Worm (Caenorhabditis elegans) whole organism, mixed stage, embryonic: ENCODE results near the gene nspc-16.
A peak's percentile ranks its signal among the peaks of the same experiment; 100 is the strongest.
"Not testable (repeated sequence)": the region's sequence is repeated elsewhere in the genome, so short reads cannot be mapped to it uniquely, and the experiment has no call there.

ENCODE experiments used
- M03D4.4 ChIP-seq: sonication (generic microtip); optimal IDR thresholded peaks from 2 replicates; lab custom pipeline; 2017; ENCODE audit warnings: mild to moderate bottlenecking, missing genetic modification characterization, missing compliant biosample characterization
- bed-3 ChIP-seq: fragments of 200-800 bp; sonication (Bioruptor generic); optimal IDR thresholded peaks from 3 replicates; lab custom pipeline; 2018; ENCODE audit warnings: mild to moderate bottlenecking, missing genetic modification characterization, moderate library complexity, missing compliant biosample characterization
- blmp-1 ChIP-seq: fragments of 150-350 bp; optimal IDR thresholded peaks from 2 replicates; lab custom pipeline; 2014; ENCODE audit warnings: missing biosample characterization, missing genetic modification characterization
- ceh-39 ChIP-seq: fragments of 150-350 bp; optimal IDR thresholded peaks from 2 replicates; lab custom pipeline; 2014; ENCODE audit warnings: missing biosample characterization, missing genetic modification characterization
- ceh-43 ChIP-seq: fragments of 200-800 bp; sonication (Bioruptor generic); optimal IDR thresholded peaks from 2 replicates; lab custom pipeline; 2018; ENCODE audit warnings: mild to moderate bottlenecking, missing genetic modification characterization, moderate library complexity, missing compliant biosample characterization
- ceh-83 ChIP-seq: fragments of 200-800 bp; sonication (Bioruptor generic); optimal IDR thresholded peaks from 2 replicates; lab custom pipeline; 2018; ENCODE audit warnings: mild to moderate bottlenecking, missing genetic modification characterization, missing compliant biosample characterization
- ces-1 ChIP-seq: fragments of 150-350 bp; optimal IDR thresholded peaks from 2 replicates; lab custom pipeline; 2014; ENCODE audit warnings: missing biosample characterization, missing genetic modification reagents, missing genetic modification characterization
- cnd-1 ChIP-seq: fragments of 200-800 bp; sonication (Bioruptor generic); optimal IDR thresholded peaks from 2 replicates; lab custom pipeline; 2018; ENCODE audit warnings: mild to moderate bottlenecking, missing genetic modification characterization, missing compliant biosample characterization
- drap-1 ChIP-seq: fragments of 200-800 bp; sonication (Bioruptor generic); optimal IDR thresholded peaks from 3 replicates; lab custom pipeline; 2018; ENCODE audit warnings: mild to moderate bottlenecking, missing genetic modification characterization, missing compliant biosample characterization
- elt-1 ChIP-seq: sonication (generic microtip); optimal IDR thresholded peaks from 2 replicates; lab custom pipeline; 2017; ENCODE audit warnings: missing genetic modification characterization, mild to moderate bottlenecking, missing compliant biosample characterization, antibody characterized with exemption, moderate library complexity, borderline replicate concordance; ENCODE audit not compliant: insufficient read depth
- elt-3 ChIP-seq: fragments of 150-350 bp; optimal IDR thresholded peaks from 2 replicates; lab custom pipeline; 2014; ENCODE audit warnings: missing biosample characterization, missing genetic modification characterization
- hlh-1 ChIP-seq: fragments of 150-350 bp; optimal IDR thresholded peaks from 2 replicates; lab custom pipeline; 2014; ENCODE audit warnings: missing biosample characterization, missing genetic modification reagents, missing genetic modification characterization
- lin-13 ChIP-seq: fragments of 150-350 bp; optimal IDR thresholded peaks from 2 replicates; lab custom pipeline; 2014; ENCODE audit warnings: missing biosample characterization, missing genetic modification characterization
- lin-32 ChIP-seq: fragments of 200-800 bp; sonication (Bioruptor generic); optimal IDR thresholded peaks from 2 replicates; lab custom pipeline; 2018; ENCODE audit warnings: mild to moderate bottlenecking, missing genetic modification characterization, missing compliant biosample characterization
- lsy-2 ChIP-seq: fragments of 150-350 bp; optimal IDR thresholded peaks from 2 replicates; lab custom pipeline; 2014; ENCODE audit warnings: missing biosample characterization, missing genetic modification characterization
- mab-5 ChIP-seq: fragments of 150-350 bp; optimal IDR thresholded peaks from 2 replicates; lab custom pipeline; 2014; ENCODE audit warnings: missing biosample characterization, missing genetic modification characterization
- mep-1 ChIP-seq: fragments of 150-350 bp; optimal IDR thresholded peaks from 2 replicates; lab custom pipeline; 2017; ENCODE audit warnings: missing biosample characterization, missing genetic modification reagents, missing genetic modification characterization, inconsistent platforms
- mls-2 ChIP-seq: sonication (generic microtip); optimal IDR thresholded peaks from 2 replicates; lab custom pipeline; 2016; ENCODE audit warnings: mild to moderate bottlenecking, missing genetic modification characterization, moderate library complexity, missing compliant biosample characterization
- nhr-12 ChIP-seq: fragments of 150-350 bp; optimal IDR thresholded peaks from 2 replicates; lab custom pipeline; 2014; ENCODE audit warnings: missing biosample characterization, missing genetic modification characterization
- nhr-2 ChIP-seq: fragments of 150-350 bp; optimal IDR thresholded peaks from 2 replicates; lab custom pipeline; 2014; ENCODE audit warnings: missing biosample characterization, missing genetic modification characterization
- nhr-237 ChIP-seq: fragments of 150-350 bp; optimal IDR thresholded peaks from 2 replicates; lab custom pipeline; 2014; ENCODE audit warnings: missing biosample characterization, missing genetic modification characterization
- nhr-76 ChIP-seq: sonication (generic microtip); optimal IDR thresholded peaks from 2 replicates; lab custom pipeline; 2017; ENCODE audit warnings: missing biosample characterization, missing genetic modification characterization
- pha-4 ChIP-seq: fragments of 150-350 bp; optimal IDR thresholded peaks from 2 replicates; lab custom pipeline; 2018; ENCODE audit warnings: missing biosample characterization, missing genetic modification reagents, missing genetic modification characterization
- sem-2 ChIP-seq: fragments of 200-800 bp; sonication (Bioruptor generic); optimal IDR thresholded peaks from 2 replicates; lab custom pipeline; 2018; ENCODE audit warnings: mild to moderate bottlenecking, missing genetic modification characterization, missing compliant biosample characterization
- snpc-4 ChIP-seq: fragments of 150-350 bp; optimal IDR thresholded peaks from 2 replicates; lab custom pipeline; 2014; ENCODE audit warnings: missing biosample characterization, missing genetic modification characterization
- sptf-1 ChIP-seq: sonication (generic microtip); optimal IDR thresholded peaks from 2 replicates; lab custom pipeline; 2017; ENCODE audit warnings: mild to moderate bottlenecking, missing genetic modification characterization, moderate library complexity, missing compliant biosample characterization
- tbx-8 ChIP-seq: fragments of 200-800 bp; sonication (Bioruptor generic); optimal IDR thresholded peaks from 2 replicates; lab custom pipeline; 2018; ENCODE audit warnings: mild to moderate bottlenecking, missing genetic modification characterization, moderate library complexity, missing compliant biosample characterization
- unc-120 ChIP-seq: sonication (generic microtip); optimal IDR thresholded peaks from 2 replicates; lab custom pipeline; 2017; ENCODE audit warnings: missing genetic modification characterization, missing compliant biosample characterization; ENCODE audit not compliant: poor library complexity, severe bottlenecking
- unc-39 ChIP-seq: fragments of 150-350 bp; optimal IDR thresholded peaks from 2 replicates; lab custom pipeline; 2014; ENCODE audit warnings: missing biosample characterization, missing genetic modification characterization
- unc-62 ChIP-seq: fragments of 150-350 bp; optimal IDR thresholded peaks from 2 replicates; lab custom pipeline; 2014; ENCODE audit warnings: missing biosample characterization, missing genetic modification reagents, missing genetic modification characterization
- zip-8 ChIP-seq: fragments of 150-350 bp; optimal IDR thresholded peaks from 2 replicates; lab custom pipeline; 2014; ENCODE audit warnings: missing biosample characterization, missing genetic modification characterization
- ztf-11 ChIP-seq: fragments of 150-350 bp; optimal IDR thresholded peaks from 2 replicates; lab custom pipeline; 2014; ENCODE audit warnings: missing biosample characterization, missing genetic modification characterization

nspc-16 gene

ce11 chrX:14525325-14526305, 2.2 kb downstream of the nspc-16 start (continued):
- peak; percentile 83 for TF ChIP-seq hlh-1 (tag; lab: Kevin White, UChicago)
- peak; percentile 90 for TF ChIP-seq mab-5
- peak; percentile 75 for TF ChIP-seq nhr-2 (tag; lab: Kevin White, UChicago)
- peak; percentile 98 for TF ChIP-seq mep-1 (tag; lab: Kevin White, UChicago)

ce11 chrX:14527559-14527958, 4.2 kb downstream of the nspc-16 start, which contains the start of gene nspc-18:
nspc-18 (minus strand) TSS chrX:14527659.
- TF ChIP-seq sem-2 (GFP tag; lab: Kevin White, UChicago) = no peak
- no peak for TF ChIP-seq lsy-2 (tag; lab: Kevin White, UChicago)
- TF ChIP-seq unc-62 (GFP tag; lab: Kevin White, UChicago) = no peak
- no peak for TF ChIP-seq lin-32 (GFP tag; lab: Kevin White, UChicago)
- no peak for TF ChIP-seq ceh-39 (tag; lab: Kevin White, UChicago)

ce11 chrX:14528399-14528798, 5.0 kb downstream of the nspc-16 start, which contains the start of gene nspc-19:
nspc-19 (plus strand) TSS chrX:14528699.
- not testable (repeated sequence) for TF ChIP-seq ceh-83; nhr-237; blmp-1 (tag; lab: Kevin White, UChicago)
- TF ChIP-seq, all 35 proteins: peak for 0; not testable (repeated sequence) for 35

ce11 chrX:14530107-14530506, 6.7 kb downstream of the nspc-16 start, which contains the start of gene nspc-20:
nspc-20 (minus strand) TSS chrX:14530207.
- no peak for TF ChIP-seq snpc-4
- TF ChIP-seq pha-4 (tag; lab: Kevin White, UChicago) = no peak
- TF ChIP-seq drap-1 (GFP tag; lab: Kevin White, UChicago) = no peak
- no peak for TF ChIP-seq unc-39 (tag; lab: Kevin White, UChicago)
- TF ChIP-seq nhr-76 (tag; lab: Kevin White, UChicago) = no peak
- no peak for TF ChIP-seq unc-62 (GFP tag; lab: Kevin White, UChicago)
- no peak for TF ChIP-seq nhr-12 (tag; lab: Kevin White, UChicago)
- TF ChIP-seq blmp-1 (tag; lab: Kevin White, UChicago) = no peak
- no peak for TF ChIP-seq mls-2 (tag; lab: Kevin White, UChicago)
- TF ChIP-seq mep-1 (tag; lab: Kevin White, UChicago) = no peak
- TF ChIP-seq, all 35 proteins: peak for 0

- TF ChIP-seq ztf-11 (no peak), tbx-8 (GFP tag; lab: Kevin White, UChicago) (no peak), mls-2 (tag; lab: Kevin White, UChicago) (no peak), sptf-1 (tag; lab: Kevin White, UChicago) (no peak), mab-5 (no peak), elt-3 (tag; lab: Kevin White, UChicago) (no peak), ceh-39 (tag; lab: Kevin White, UChicago) (no peak), nhr-76 (tag; lab: Kevin White, UChicago) (no peak), ces-1 (GFP tag; lab: Kevin White, UChicago) (no peak), elt-1 (tag; lab: Kevin White, UChicago) (no peak), unc-39 (tag; lab: Kevin White, UChicago) (no peak)
Measured at ce11 chrX:14534117-14534516, 10.7 kb downstream of the nspc-16 start, which contains the start of gene T24C2.5. T24C2.5 (plus strand) TSS chrX:14534417.

ce11 chrX:14534596-14534995, 11.2 kb downstream of the nspc-16 start:
- TF ChIP-seq lin-32 (GFP tag; lab: Kevin White, UChicago) = no peak

ce11 chrX:14535913-14536312, 12.5 kb downstream of the nspc-16 start:
- TF ChIP-seq cnd-1 (tag; lab: Kevin White, UChicago) (no peak), lsy-2 (tag; lab: Kevin White, UChicago) (no peak), hlh-1 (tag; lab: Kevin White, UChicago) (no peak), bed-3 (GFP tag; lab: Kevin White, UChicago) (no peak), sem-2 (GFP tag; lab: Kevin White, UChicago) (no peak), drap-1 (GFP tag; lab: Kevin White, UChicago) (no peak), lin-32 (GFP tag; lab: Kevin White, UChicago) (no peak), mab-5 (no peak), mls-2 (tag; lab: Kevin White, UChicago) (no peak), lin-13 (tag; lab: Kevin White, UChicago) (no peak), nhr-2 (tag; lab: Kevin White, UChicago) (no peak), sptf-1 (tag; lab: Kevin White, UChicago) (no peak), unc-120 (tag; lab: Kevin White, UChicago) (no peak), M03D4.4 (tag; lab: Kevin White, UChicago) (no peak), mep-1 (tag; lab: Kevin White, UChicago) (no peak), ceh-43 (GFP tag; lab: Kevin White, UChicago) (no peak), zip-8 (no peak), blmp-1 (tag; lab: Kevin White, UChicago) (no peak), elt-3 (tag; lab: Kevin White, UChicago) (no peak)
